Worm (Caenorhabditis elegans) whole organism, late embryonic: ENCODE data around the gene srw-1.

ENCODE experiments used
- Y22D7AL.16 ChIP-seq: sonication (generic microtip); optimal IDR thresholded peaks from 2 replicates; lab custom pipeline; 2016; ENCODE audit warnings: missing genetic modification characterization, missing compliant biosample characterization
- ama-1 ChIP-seq: fragments of 150-350 bp; optimal IDR thresholded peaks from 2 replicates; lab custom pipeline; 2014
- ceh-34 ChIP-seq: sonication (generic microtip); optimal IDR thresholded peaks from 2 replicates; lab custom pipeline; 2016; ENCODE audit warnings: mild to moderate bottlenecking, missing genetic modification characterization, missing compliant biosample characterization
- ceh-48 ChIP-seq: sonication (generic microtip); optimal IDR thresholded peaks from 2 replicates; lab custom pipeline; 2016; ENCODE audit warnings: missing genetic modification characterization, inconsistent platforms, missing compliant biosample characterization
- fkh-10 ChIP-seq: fragments of 150-350 bp; optimal IDR thresholded peaks from 2 replicates; lab custom pipeline; 2014; ENCODE audit warnings: missing biosample characterization, missing genetic modification reagents, missing genetic modification characterization
- hlh-8 ChIP-seq: sonication (generic microtip); optimal IDR thresholded peaks from 2 replicates; lab custom pipeline; 2016; ENCODE audit warnings: missing genotype, missing genetic modification characterization, missing compliant biosample characterization
- lin-11 ChIP-seq: fragments of 200-800 bp; sonication (Bioruptor generic); optimal IDR thresholded peaks from 2 replicates; lab custom pipeline; 2018; ENCODE audit warnings: mild to moderate bottlenecking, missing genetic modification characterization, missing compliant biosample characterization
- pha-4 ChIP-seq: fragments of 150-350 bp; optimal IDR thresholded peaks from 2 replicates; lab custom pipeline; 2018; ENCODE audit warnings: missing biosample characterization, missing genetic modification reagents, missing genetic modification characterization
- sox-4 ChIP-seq: sonication (generic microtip); optimal IDR thresholded peaks from 2 replicates; lab custom pipeline; 2017; ENCODE audit warnings: mild to moderate bottlenecking, missing genetic modification characterization, inconsistent platforms, missing compliant biosample characterization
- unc-55 ChIP-seq: sonication (generic microtip); optimal IDR thresholded peaks from 2 replicates; lab custom pipeline; 2017; ENCODE audit warnings: missing biosample characterization, missing genetic modification reagents, missing genetic modification characterization

ce11 chrV:15152010-15152409, 46.0 kb upstream of the srw-1 start:
- TF ChIP-seq ama-1 (lab: Kevin White, UChicago): no peak
- TF ChIP-seq fkh-10: no peak
- TF ChIP-seq sox-4 (tag; lab: Kevin White, UChicago): no peak
- no peak for TF ChIP-seq lin-11
- TF ChIP-seq ceh-34 (tag; lab: Kevin White, UChicago): no peak
- no peak for TF ChIP-seq ceh-48
- no peak for TF ChIP-seq pha-4 (tag; lab: Kevin White, UChicago)
- no peak for TF ChIP-seq hlh-8 (tag; lab: Kevin White, UChicago)
- TF ChIP-seq unc-55 (GFP tag; lab: Kevin White, UChicago): no peak
- TF ChIP-seq Y22D7AL.16: no peak
